Fruit fly (Drosophila melanogaster): ENCODE results near the gene CG3842.

Gene CG3842

DNA sequence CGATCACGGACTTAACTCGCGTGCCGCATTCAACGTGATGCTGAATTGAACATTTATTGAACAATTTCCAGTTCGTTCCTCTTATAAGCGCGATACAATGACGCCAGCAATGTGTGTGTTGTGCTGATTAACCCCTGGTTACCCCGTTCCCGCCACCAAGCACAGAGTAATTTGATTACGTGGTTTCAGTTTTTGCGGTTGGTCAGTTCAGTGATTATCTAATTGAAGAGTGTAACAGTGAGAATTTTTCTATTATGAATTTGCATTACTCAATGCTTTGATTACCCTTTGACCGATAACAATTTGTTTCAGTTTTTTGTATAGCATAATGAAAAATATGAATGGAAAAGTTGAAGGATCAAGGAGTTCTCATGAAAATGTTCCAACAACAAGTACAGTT, at the start of gene CG3842:
CG3842 (plus strand) TSS at position 61 of the 400 bp plus-strand sequence.
- TF ChIP-seq cnc (optimal IDR thresholded peaks at IDR 0.05) (no peak), CG11617 (GFP tag; optimal IDR thresholded peaks at IDR 0.05) (no peak), Hr96 (GFP tag; optimal IDR thresholded peaks at IDR 0.05) (no peak), CG12768 (GFP tag; optimal IDR thresholded peaks at IDR 0.05) (no peak), Clk (GFP tag; optimal IDR thresholded peaks at IDR 0.05) (no peak), toe (GFP tag; optimal IDR thresholded peaks at IDR 0.05) (no peak), Crg-1 (GFP tag; optimal IDR thresholded peaks at IDR 0.05) (no peak), CG5204 (GFP tag; optimal IDR thresholded peaks at IDR 0.05) (no peak), CG33017 (tag; optimal IDR thresholded peaks at IDR 0.05) (no peak), ovo (GFP tag; optimal IDR thresholded peaks at IDR 0.05) (no peak), CG7045 (GFP tag; optimal IDR thresholded peaks at IDR 0.05) (no peak), CG1620 (GFP tag; optimal IDR thresholded peaks at IDR 0.05) (no peak), kay (GFP tag; ENCODE audit: borderline replicate concordance) (no peak), tj (GFP tag; optimal IDR thresholded peaks at IDR 0.05) (no peak), CG7101 (tag; optimal IDR thresholded peaks at IDR 0.05) (no peak), bab1 (GFP tag; optimal IDR thresholded peaks at IDR 0.05) (no peak), CG14711 (tag; optimal IDR thresholded peaks at IDR 0.05) (no peak), Mnt (GFP tag; optimal IDR thresholded peaks at IDR 0.05) (no peak)

DNA sequence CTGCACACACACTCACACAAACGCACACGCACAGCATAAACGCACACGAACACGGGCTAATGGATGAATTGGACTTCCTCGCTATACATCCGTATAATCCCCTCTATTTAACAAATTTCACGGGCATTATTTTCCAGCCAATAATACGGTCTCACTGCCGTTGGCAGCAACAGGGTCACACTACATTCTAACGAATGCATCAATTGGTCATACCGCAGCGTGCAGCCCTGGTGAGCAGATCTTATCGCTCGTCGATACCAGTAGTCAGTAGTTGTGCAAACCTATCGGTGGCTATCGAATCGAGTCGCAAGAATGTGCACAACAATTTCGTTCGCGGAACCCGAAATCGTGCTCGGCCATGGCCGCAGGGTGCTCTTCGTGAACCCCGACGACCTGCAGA, 49.7 kb upstream of the CG3842 start, which contains the start of the genes Top3beta and wuho:
Top3beta (minus strand) TSS at position 149 of the 400 bp plus-strand sequence.
wuho (plus strand) TSS at position 259 of the 400 bp plus-strand sequence.
- TF ChIP-seq CG12768 (GFP tag; optimal IDR thresholded peaks at IDR 0.05) (no peak), pad (GFP tag; optimal IDR thresholded peaks at IDR 0.05) (peak; percentile 72), bab1 (GFP tag; optimal IDR thresholded peaks at IDR 0.05) (peak; percentile 83), toe (GFP tag; optimal IDR thresholded peaks at IDR 0.05) (no peak), cic (GFP tag; optimal IDR thresholded peaks at IDR 0.05) (peak; percentile 65), Hr96 (GFP tag; optimal IDR thresholded peaks at IDR 0.05) (no peak), cnc (optimal IDR thresholded peaks at IDR 0.05) (no peak), CG14711 (tag; optimal IDR thresholded peaks at IDR 0.05) (peak; percentile 44), Crg-1 (GFP tag; optimal IDR thresholded peaks at IDR 0.05) (peak; percentile 47), CG33017 (tag; optimal IDR thresholded peaks at IDR 0.05) (peak; percentile 20), Mnt (GFP tag; optimal IDR thresholded peaks at IDR 0.05) (peak; percentile 96), kay (GFP tag; ENCODE audit: borderline replicate concordance) (no peak), tj (GFP tag; optimal IDR thresholded peaks at IDR 0.05) (peak; percentile 31), CG1620 (GFP tag; optimal IDR thresholded peaks at IDR 0.05) (peak; percentile 51), CG7045 (GFP tag; optimal IDR thresholded peaks at IDR 0.05) (no peak), CG7101 (tag; optimal IDR thresholded peaks at IDR 0.05) (peak; percentile 68), Clk (GFP tag; optimal IDR thresholded peaks at IDR 0.05) (no peak), CG11617 (GFP tag; optimal IDR thresholded peaks at IDR 0.05) (peak; percentile 37), ovo (GFP tag; optimal IDR thresholded peaks at IDR 0.05) (peak; percentile 57)

DNA sequence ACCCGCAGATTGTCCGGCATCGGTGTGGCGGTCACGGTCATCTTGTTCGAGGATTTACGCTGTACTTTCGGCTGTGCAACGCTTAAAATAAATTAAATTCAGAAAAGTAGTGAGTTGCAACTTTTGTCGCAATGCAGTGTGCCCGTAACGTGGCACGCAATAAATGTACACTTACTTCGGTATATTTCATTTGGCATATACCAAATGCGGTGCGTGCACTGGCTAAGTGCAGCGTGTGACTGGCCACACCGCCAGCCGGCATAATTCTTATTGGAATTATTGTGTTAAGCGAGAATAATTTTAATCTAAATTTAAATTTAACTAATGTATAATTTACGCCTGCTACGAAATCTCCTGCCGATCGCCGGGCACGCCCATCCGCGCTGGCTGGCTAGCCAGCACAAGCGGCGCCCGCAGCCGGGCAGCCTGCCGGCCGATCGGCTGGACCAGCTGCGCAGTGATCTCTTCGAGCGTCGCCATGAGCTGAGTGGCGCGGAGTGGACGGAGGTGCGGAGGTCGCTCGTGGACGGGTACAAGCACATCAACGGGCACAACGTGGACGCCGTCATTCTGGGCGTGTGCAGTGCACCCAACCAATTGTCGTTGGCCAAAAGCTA, 46.4 kb upstream of the CG3842 start, which contains the start of the genes Rpt4 and mldr:
Rpt4 (minus strand) TSS at position 163 of the 617 bp plus-strand sequence.
mldr (plus strand) TSS at position 221 of the 617 bp plus-strand sequence.
- TF ChIP-seq bab1 (GFP tag; optimal IDR thresholded peaks at IDR 0.05) (peak; percentile 58), CG1620 (GFP tag; optimal IDR thresholded peaks at IDR 0.05) (peak; percentile 26), Mnt (GFP tag; optimal IDR thresholded peaks at IDR 0.05) (peak; percentile 23), cnc (optimal IDR thresholded peaks at IDR 0.05) (peak in 1 of 2 experiments; percentile 71), tj (GFP tag; optimal IDR thresholded peaks at IDR 0.05) (peak; percentile 63), CG7101 (tag; optimal IDR thresholded peaks at IDR 0.05) (no peak)

DNA sequence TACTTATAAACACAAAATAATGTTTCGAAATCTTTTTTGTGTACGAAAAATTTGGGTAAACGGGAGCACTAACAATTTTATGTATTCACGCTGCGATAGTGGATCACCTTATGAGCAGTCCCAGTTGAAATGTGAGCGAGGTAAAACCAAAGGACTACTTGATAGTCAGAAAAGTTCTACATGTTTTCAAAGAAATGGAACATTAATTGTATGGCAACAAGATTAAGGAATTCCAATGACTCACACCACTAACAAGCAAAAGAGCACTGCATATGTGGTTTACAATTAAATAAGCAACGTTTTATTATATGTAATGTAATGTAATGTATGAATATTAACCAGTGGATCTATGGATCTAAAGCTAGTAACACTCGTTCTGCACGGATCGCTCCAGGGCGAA, 43.3 kb upstream of the CG3842 start, which contains the start of gene CG15892:
CG15892 (minus strand) TSS at position 101 of the 400 bp plus-strand sequence.
- TF ChIP-seq ovo (GFP tag; optimal IDR thresholded peaks at IDR 0.05) = no peak
- TF ChIP-seq Mnt (GFP tag; optimal IDR thresholded peaks at IDR 0.05) = no peak
- TF ChIP-seq kay (GFP tag; ENCODE audit: borderline replicate concordance) = no peak
- no peak for TF ChIP-seq cic (GFP tag; optimal IDR thresholded peaks at IDR 0.05)

DNA sequence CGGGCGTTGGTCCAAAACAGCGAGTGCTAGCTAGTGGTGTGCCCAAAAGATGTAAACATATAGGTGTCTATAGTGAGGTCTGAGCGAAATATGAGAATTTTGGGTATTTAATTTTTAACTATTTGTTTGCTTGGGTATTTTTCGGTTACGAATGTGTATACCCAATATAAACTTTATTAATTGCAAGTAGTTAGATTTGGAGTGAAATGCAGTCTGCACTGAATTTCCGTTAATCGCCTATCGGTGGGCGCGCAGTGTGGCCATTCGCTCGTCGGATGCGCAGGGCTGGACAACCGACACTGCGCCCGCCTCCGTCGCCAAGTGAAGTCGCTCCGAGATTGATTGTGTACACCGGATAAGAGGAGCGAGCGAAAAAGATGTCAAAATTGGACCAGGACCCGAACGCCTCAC, 42.4 kb upstream of the CG3842 start, which contains the start of the genes CG15891 and CG3815:
CG15891 (minus strand) TSS at position 217 of the 411 bp plus-strand sequence.
CG3815 (plus strand) TSS at position 261 of the 411 bp plus-strand sequence.
- TF ChIP-seq Clk (GFP tag; optimal IDR thresholded peaks at IDR 0.05) = no peak
- TF ChIP-seq CG5204 (GFP tag; optimal IDR thresholded peaks at IDR 0.05) = no peak
- no peak for TF ChIP-seq Hr96 (GFP tag; optimal IDR thresholded peaks at IDR 0.05)
- TF ChIP-seq tj (GFP tag; optimal IDR thresholded peaks at IDR 0.05) = peak; percentile 34
- peak; percentile 39 for TF ChIP-seq Mnt (GFP tag; optimal IDR thresholded peaks at IDR 0.05)
- TF ChIP-seq toe (GFP tag; optimal IDR thresholded peaks at IDR 0.05) = no peak
- TF ChIP-seq CG14711 (tag; optimal IDR thresholded peaks at IDR 0.05) = peak; percentile 60
- TF ChIP-seq cic (GFP tag; optimal IDR thresholded peaks at IDR 0.05) = no peak
- no peak for TF ChIP-seq kay (GFP tag; ENCODE audit: borderline replicate concordance)
- TF ChIP-seq cnc (optimal IDR thresholded peaks at IDR 0.05) = no peak
- peak; percentile 69 for TF ChIP-seq CG7101 (tag; optimal IDR thresholded peaks at IDR 0.05)
- peak; percentile 59 for TF ChIP-seq pad (GFP tag; optimal IDR thresholded peaks at IDR 0.05)
- TF ChIP-seq Crg-1 (GFP tag; optimal IDR thresholded peaks at IDR 0.05) = peak; percentile 38
- TF ChIP-seq CG11617 (GFP tag; optimal IDR thresholded peaks at IDR 0.05) = peak; percentile 69
- TF ChIP-seq CG33017 (tag; optimal IDR thresholded peaks at IDR 0.05) = peak; percentile 9
- no peak for TF ChIP-seq ovo (GFP tag; optimal IDR thresholded peaks at IDR 0.05)
- peak; percentile 73 for TF ChIP-seq bab1 (GFP tag; optimal IDR thresholded peaks at IDR 0.05)
- TF ChIP-seq CG7045 (GFP tag; optimal IDR thresholded peaks at IDR 0.05) = no peak
- peak; percentile 21 for TF ChIP-seq CG12768 (GFP tag; optimal IDR thresholded peaks at IDR 0.05)
- TF ChIP-seq CG1620 (GFP tag; optimal IDR thresholded peaks at IDR 0.05) = peak; percentile 53

DNA sequence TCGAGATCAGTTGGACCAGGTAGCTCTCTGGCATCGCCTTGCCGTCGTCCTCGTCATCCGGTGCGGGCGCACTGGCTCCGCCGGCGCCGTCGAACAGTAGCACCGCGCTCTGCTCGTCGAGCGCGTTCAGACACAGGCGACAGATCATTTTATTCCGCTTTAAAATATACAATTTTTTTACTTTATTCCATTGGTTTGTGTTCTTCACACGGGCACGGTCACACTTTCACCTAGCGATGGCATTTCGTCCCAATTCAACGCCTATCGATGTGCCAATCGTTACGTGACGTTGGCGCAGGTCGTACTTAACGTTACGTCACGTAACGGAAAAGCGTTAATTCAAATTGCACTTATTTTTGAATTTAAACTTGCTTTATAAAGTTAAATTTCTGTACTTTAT, 36.5 kb upstream of the CG3842 start, which contains the start of gene CG12219:
CG12219 (minus strand) TSS at position 234 of the 400 bp plus-strand sequence.
- TF ChIP-seq cic (GFP tag; optimal IDR thresholded peaks at IDR 0.05) = no peak
- peak; percentile 8 for TF ChIP-seq bab1 (GFP tag; optimal IDR thresholded peaks at IDR 0.05)
